Worm (Caenorhabditis elegans) whole organism, early embryonic: ENCODE measurements around the gene glb-10.

Source experiments
- ama-1 ChIP-seq: fragments of 150-350 bp; optimal IDR thresholded peaks from 2 replicates; lab custom pipeline; 2014
- ceh-13 ChIP-seq: fragments of 200-800 bp; sonication (Bioruptor generic); optimal IDR thresholded peaks from 2 replicates; lab custom pipeline; 2018; ENCODE audit warnings: mild to moderate bottlenecking, missing genetic modification characterization, missing compliant biosample characterization
- ets-7 ChIP-seq: sonication (generic microtip); optimal IDR thresholded peaks from 2 replicates; lab custom pipeline; 2016; ENCODE audit warnings: missing genotype, missing genetic modification characterization, missing compliant biosample characterization
- hmg-4 ChIP-seq: fragments of 200-800 bp; sonication (Bioruptor generic); optimal IDR thresholded peaks from 2 replicates; lab custom pipeline; 2018; ENCODE audit warnings: mild to moderate bottlenecking, missing genetic modification characterization, missing compliant biosample characterization
- hnd-1 ChIP-seq: sonication (generic microtip); optimal IDR thresholded peaks from 2 replicates; lab custom pipeline; 2016; ENCODE audit warnings: missing genetic modification characterization, missing compliant biosample characterization
- tbx-37 ChIP-seq: fragments of 200-800 bp; sonication (Bioruptor generic); conservative IDR thresholded peaks from 2 replicates; pipeline ENCODE4 v1.3.6; 2022; ENCODE audit warnings: missing genetic modification reagents, missing genetic modification characterization, missing compliant biosample characterization

- no peak for TF ChIP-seq ama-1 (lab: Kevin White, UChicago)
- no peak for TF ChIP-seq hnd-1 (tag; lab: Kevin White, UChicago)
- TF ChIP-seq ets-7 (tag; lab: Kevin White, UChicago): no peak
- no peak for TF ChIP-seq ceh-13 (GFP tag; lab: Kevin White, UChicago)
- no peak for TF ChIP-seq hmg-4 (GFP tag; lab: Kevin White, UChicago)
- no peak for TF ChIP-seq tbx-37 (GFP tag; lab: Robert Waterston, UW)
Measured at ce11 chrII:6343893-6344292, 34.8 kb upstream of the glb-10 start, which contains the start of gene txt-18.
